Worm (Caenorhabditis elegans) whole organism, midembryonic: ENCODE results near the gene col-74.
A peak's percentile ranks its signal among the peaks of the same experiment; 100 is the strongest.

Experiments used
- T22C8.4 ChIP-seq: fragments of 200-800 bp; sonication (Bioruptor generic); IDR thresholded peaks from 2 replicates; pipeline ENCODE4 v1.3.6; 2022; ENCODE audit warnings: missing genetic modification characterization, missing compliant biosample characterization
- cog-1 ChIP-seq: sonication (generic microtip); optimal IDR thresholded peaks from 2 replicates; lab custom pipeline; 2016; ENCODE audit warnings: missing genetic modification characterization, missing compliant biosample characterization
- flt-1 ChIP-seq: fragments of 200-800 bp; sonication (Bioruptor generic); IDR thresholded peaks from 2 replicates; pipeline ENCODE4 v1.3.6; 2022; ENCODE audit warnings: missing genetic modification characterization, missing compliant biosample characterization
- klf-2 ChIP-seq: fragments of 200-800 bp; sonication (Bioruptor generic); conservative IDR thresholded peaks from 2 replicates; pipeline ENCODE4 v1.3.6; 2022; ENCODE audit warnings: missing genetic modification reagents, missing genetic modification characterization, missing compliant biosample characterization
- med-1 ChIP-seq: sonication (generic microtip); optimal IDR thresholded peaks from 2 replicates; lab custom pipeline; 2017; ENCODE audit warnings: missing genetic modification characterization, mild to moderate bottlenecking, missing compliant biosample characterization, antibody characterized with exemption, missing genetic modification reagents; ENCODE audit not compliant: insufficient read depth
- ref-1 ChIP-seq: fragments of 200-800 bp; sonication (Bioruptor generic); conservative IDR thresholded peaks from 2 replicates; pipeline ENCODE4 v1.3.6; 2022; ENCODE audit warnings: missing genetic modification reagents, missing genetic modification characterization, missing compliant biosample characterization
- tab-1 ChIP-seq: fragments of 200-800 bp; sonication (Bioruptor generic); IDR thresholded peaks from 2 replicates; pipeline ENCODE4 v1.3.6; 2022; ENCODE audit warnings: missing genetic modification characterization, missing compliant biosample characterization
- ztf-23 ChIP-seq: fragments of 200-800 bp; sonication (Bioruptor generic); IDR thresholded peaks from 2 replicates; pipeline ENCODE4 v1.3.6; 2022; ENCODE audit warnings: missing genetic modification reagents, missing genetic modification characterization, missing compliant biosample characterization
- ztf-29 ChIP-seq: fragments of 200-800 bp; sonication (Bioruptor generic); IDR thresholded peaks from 2 replicates; pipeline ENCODE4 v1.3.6; 2022; ENCODE audit warnings: missing genetic modification reagents, missing genetic modification characterization, missing compliant biosample characterization

The col-74 gene

ce11 chrII:5829940-5830424 is at the start of gene col-74:
TSS of gene col-74 (plus strand) at chrII:5830374.
- no peak for TF ChIP-seq T22C8.4 (GFP tag; lab: Robert Waterston, UW)
- no peak for TF ChIP-seq klf-2 (GFP tag; lab: Robert Waterston, UW)
- TF ChIP-seq med-1 (GFP tag; lab: Kevin White, UChicago), result no peak
- TF ChIP-seq flt-1, result no peak
- TF ChIP-seq ref-1 (GFP tag; lab: Robert Waterston, UW), result no peak
- no peak for TF ChIP-seq ztf-29 (GFP tag; lab: Robert Waterston, UW)
- TF ChIP-seq cog-1 (tag; lab: Kevin White, UChicago), result no peak
- no peak for TF ChIP-seq tab-1 (GFP tag; lab: Robert Waterston, UW)
- TF ChIP-seq ztf-23 (GFP tag; lab: Robert Waterston, UW), result no peak

ce11 chrII:5781935-5782921 is 47.9 kb upstream of the col-74 start, which contains the start of gene K05F1.6:
TSS of gene K05F1.6 (plus strand) at chrII:5782520.
- peak; percentile 84 for TF ChIP-seq ztf-23 (GFP tag; lab: Robert Waterston, UW)
- TF ChIP-seq ref-1 (GFP tag; lab: Robert Waterston, UW), result peak; percentile 54; the same call in 1 of the 2 replicates
- TF ChIP-seq T22C8.4 (GFP tag; lab: Robert Waterston, UW), result peak; percentile 60
- peak; percentile 64; the same call in 1 of the 2 replicates for TF ChIP-seq flt-1
- TF ChIP-seq cog-1 (tag; lab: Kevin White, UChicago), result peak; percentile 58
- peak; percentile 70; the same call in 1 of the 2 replicates for TF ChIP-seq tab-1 (GFP tag; lab: Robert Waterston, UW)
- TF ChIP-seq ztf-29 (GFP tag; lab: Robert Waterston, UW), result peak; percentile 42; the same call in 1 of the 2 replicates
- TF ChIP-seq klf-2 (GFP tag; lab: Robert Waterston, UW), result peak; percentile 68; the same call in 1 of the 2 replicates
- no peak for TF ChIP-seq med-1 (GFP tag; lab: Kevin White, UChicago)

- TF ChIP-seq T22C8.4 (GFP tag; lab: Robert Waterston, UW), result no peak
- TF ChIP-seq tab-1 (GFP tag; lab: Robert Waterston, UW), result no peak
- no peak for TF ChIP-seq cog-1 (tag; lab: Kevin White, UChicago)
- no peak for TF ChIP-seq klf-2 (GFP tag; lab: Robert Waterston, UW)
- no peak for TF ChIP-seq med-1 (GFP tag; lab: Kevin White, UChicago)
- no peak for TF ChIP-seq ref-1 (GFP tag; lab: Robert Waterston, UW)
- no peak for TF ChIP-seq ztf-29 (GFP tag; lab: Robert Waterston, UW)
- TF ChIP-seq flt-1, result no peak
Observed at ce11 chrII:5785504-5785903, 44.7 kb upstream of the col-74 start.

- TF ChIP-seq flt-1, result no peak
- TF ChIP-seq ztf-29 (GFP tag; lab: Robert Waterston, UW), result no peak
- no peak for TF ChIP-seq med-1 (GFP tag; lab: Kevin White, UChicago)
- TF ChIP-seq T22C8.4 (GFP tag; lab: Robert Waterston, UW), result no peak
- TF ChIP-seq cog-1 (tag; lab: Kevin White, UChicago), result no peak
- TF ChIP-seq tab-1 (GFP tag; lab: Robert Waterston, UW), result no peak
- TF ChIP-seq ref-1 (GFP tag; lab: Robert Waterston, UW), result no peak
- TF ChIP-seq ztf-23 (GFP tag; lab: Robert Waterston, UW), result no peak
- TF ChIP-seq klf-2 (GFP tag; lab: Robert Waterston, UW), result no peak
Observed at ce11 chrII:5788815-5789214, 41.4 kb upstream of the col-74 start, which contains the start of gene K05F1.13. TSS of gene K05F1.13 (plus strand) at chrII:5789115.

ce11 chrII:5790313-5790773 is 39.8 kb upstream of the col-74 start, which contains the start of gene lect-2:
TSS of gene lect-2 (plus strand) at chrII:5790723.
- TF ChIP-seq ztf-29 (GFP tag; lab: Robert Waterston, UW), result no peak
- TF ChIP-seq flt-1, result no peak
- no peak for TF ChIP-seq klf-2 (GFP tag; lab: Robert Waterston, UW)
- TF ChIP-seq cog-1 (tag; lab: Kevin White, UChicago), result no peak
- no peak for TF ChIP-seq T22C8.4 (GFP tag; lab: Robert Waterston, UW)
- no peak for TF ChIP-seq ztf-23 (GFP tag; lab: Robert Waterston, UW)
- no peak for TF ChIP-seq tab-1 (GFP tag; lab: Robert Waterston, UW)
- no peak for TF ChIP-seq med-1 (GFP tag; lab: Kevin White, UChicago)
- TF ChIP-seq ref-1 (GFP tag; lab: Robert Waterston, UW), result no peak

- TF ChIP-seq cog-1 (tag; lab: Kevin White, UChicago) (no peak), ztf-23 (GFP tag; lab: Robert Waterston, UW) (no peak), flt-1 (no peak), ztf-29 (GFP tag; lab: Robert Waterston, UW) (no peak), ref-1 (GFP tag; lab: Robert Waterston, UW) (no peak), med-1 (GFP tag; lab: Kevin White, UChicago) (no peak), T22C8.4 (GFP tag; lab: Robert Waterston, UW) (no peak), tab-1 (GFP tag; lab: Robert Waterston, UW) (no peak), klf-2 (GFP tag; lab: Robert Waterston, UW) (no peak)
Observed at ce11 chrII:5792490-5792889, 37.7 kb upstream of the col-74 start, which contains the start of gene K05F1.14. TSS of gene K05F1.14 (minus strand) at chrII:5792590.

- TF ChIP-seq med-1 (GFP tag; lab: Kevin White, UChicago) (no peak), T22C8.4 (GFP tag; lab: Robert Waterston, UW) (no peak), ref-1 (GFP tag; lab: Robert Waterston, UW) (no peak)
Observed at ce11 chrII:5794195-5794594, 36.0 kb upstream of the col-74 start, which contains the start of gene acdh-8. TSS of gene acdh-8 (plus strand) at chrII:5794495.

ce11 chrII:5797348-5797977 is 32.7 kb upstream of the col-74 start, which contains the start of the genes msp-63 and msp-142:
TSS of gene msp-63 (minus strand) at chrII:5797448.
TSS of gene msp-142 (plus strand) at chrII:5797927.
- no peak for TF ChIP-seq T22C8.4 (GFP tag; lab: Robert Waterston, UW)
- TF ChIP-seq tab-1 (GFP tag; lab: Robert Waterston, UW), result no peak
- TF ChIP-seq ztf-23 (GFP tag; lab: Robert Waterston, UW), result no peak
- TF ChIP-seq flt-1, result no peak
